Worm (Caenorhabditis elegans): ENCODE measurements around the gene T21B4.3.

The T21B4.3 gene

ce11 chrII:12489903-12490302 lies 7.0 kb downstream of the T21B4.3 start, which contains the start of gene T21B4.15:
TSS of gene T21B4.15 (plus strand) at chrII:12490203.
- TF ChIP-seq ets-4 (tag; optimal IDR thresholded peaks at IDR 0.05) (no peak), hlh-13 (GFP tag; optimal IDR thresholded peaks at IDR 0.05) (no peak), tbx-2 (tag; optimal IDR thresholded peaks at IDR 0.05) (no peak), ahr-1 (tag; optimal IDR thresholded peaks at IDR 0.05) (no peak), nhr-232 (tag; optimal IDR thresholded peaks at IDR 0.05) (no peak), pha-4 (tag; optimal IDR thresholded peaks at IDR 0.05) (no peak), ama-1 (optimal IDR thresholded peaks at IDR 0.05) (no peak), ceh-34 (tag; optimal IDR thresholded peaks at IDR 0.05) (no peak), ceh-48 (tag; optimal IDR thresholded peaks at IDR 0.05) (no peak), K09A11.1 (tag; optimal IDR thresholded peaks at IDR 0.05; ENCODE audit: insufficient read depth) (no peak), odd-2 (tag; optimal IDR thresholded peaks at IDR 0.05) (no peak), unc-3 (GFP tag; conservative IDR thresholded peaks at IDR 0.05) (no peak), unc-3 (tag; optimal IDR thresholded peaks at IDR 0.05) (no peak), ceh-19 (GFP tag; optimal IDR thresholded peaks at IDR 0.05) (no peak)

ce11 chrII:12488810-12489209 lies 8.1 kb downstream of the T21B4.3 start:
- TF ChIP-seq ceh-19 (GFP tag; optimal IDR thresholded peaks at IDR 0.05) (no peak), pros-1 (tag; optimal IDR thresholded peaks at IDR 0.05) (no peak), hlh-8 (tag; optimal IDR thresholded peaks at IDR 0.05) (no peak), nhr-232 (tag; optimal IDR thresholded peaks at IDR 0.05) (no peak), ceh-9 (tag; optimal IDR thresholded peaks at IDR 0.05) (no peak), ceh-18 (tag; optimal IDR thresholded peaks at IDR 0.05) (no peak), tbx-2 (tag; optimal IDR thresholded peaks at IDR 0.05) (no peak), npax-4 (tag; optimal IDR thresholded peaks at IDR 0.05) (no peak), unc-55 (GFP tag; optimal IDR thresholded peaks at IDR 0.05) (no peak), ceh-22 (tag; optimal IDR thresholded peaks at IDR 0.05) (no peak)

ce11 chrII:12485060-12485459 lies 11.8 kb downstream of the T21B4.3 start, which contains the start of gene F15A4.10:
TSS of gene F15A4.10 (minus strand) at chrII:12485160.
- TF ChIP-seq madf-2 (tag; optimal IDR thresholded peaks at IDR 0.05): no peak
- TF ChIP-seq hlh-6 (tag; optimal IDR thresholded peaks at IDR 0.05): no peak
- TF ChIP-seq ttx-3 (tag; optimal IDR thresholded peaks at IDR 0.05): no peak
- no peak for TF ChIP-seq ceh-6 (GFP tag; optimal IDR thresholded peaks at IDR 0.05)
- TF ChIP-seq fax-1 (tag; optimal IDR thresholded peaks at IDR 0.05): no peak
- TF ChIP-seq pros-1 (tag; optimal IDR thresholded peaks at IDR 0.05): no peak
- TF ChIP-seq hlh-13 (GFP tag; optimal IDR thresholded peaks at IDR 0.05): no peak
- TF ChIP-seq T23F11.4 (GFP tag; optimal IDR thresholded peaks at IDR 0.05): no peak
- no peak for TF ChIP-seq ceh-14 (tag; optimal IDR thresholded peaks at IDR 0.05)
- no peak for TF ChIP-seq zip-5 (tag; optimal IDR thresholded peaks at IDR 0.05)
- no peak for TF ChIP-seq unc-55 (GFP tag; optimal IDR thresholded peaks at IDR 0.05)
- TF ChIP-seq sox-2 (GFP tag; IDR thresholded peaks at IDR 0.05): no peak
- TF ChIP-seq hlh-15 (tag; optimal IDR thresholded peaks at IDR 0.05): no peak
- no peak for TF ChIP-seq syd-9 (tag; optimal IDR thresholded peaks at IDR 0.05)
- TF ChIP-seq F13H6.1 (tag; optimal IDR thresholded peaks at IDR 0.05): no peak
- no peak for TF ChIP-seq tbx-7 (tag; optimal IDR thresholded peaks at IDR 0.05)
- no peak for TF ChIP-seq pat-9 (tag; optimal IDR thresholded peaks at IDR 0.05)

- TF ChIP-seq rnt-1 (tag; optimal IDR thresholded peaks at IDR 0.05): no peak
- TF ChIP-seq F13H6.1 (tag; optimal IDR thresholded peaks at IDR 0.05): no peak
- TF ChIP-seq C38D4.7 (GFP tag; optimal IDR thresholded peaks at IDR 0.05): no peak
- TF ChIP-seq ama-1 (optimal IDR thresholded peaks at IDR 0.05): no peak
- no peak for TF ChIP-seq ceh-34 (tag; optimal IDR thresholded peaks at IDR 0.05)
- TF ChIP-seq ceh-45 (GFP tag; IDR thresholded peaks at IDR 0.05): no peak
- no peak for TF ChIP-seq ceh-30 (tag; optimal IDR thresholded peaks at IDR 0.05)
- TF ChIP-seq nhr-232 (tag; optimal IDR thresholded peaks at IDR 0.05): no peak
- no peak for TF ChIP-seq madf-2 (tag; optimal IDR thresholded peaks at IDR 0.05)
- TF ChIP-seq fkh-6 (tag; optimal IDR thresholded peaks at IDR 0.05): no peak
- TF ChIP-seq lin-11 (tag; optimal IDR thresholded peaks at IDR 0.05): no peak
- TF ChIP-seq eyg-1 (tag; optimal IDR thresholded peaks at IDR 0.05): no peak
- TF ChIP-seq unc-42 (tag; optimal IDR thresholded peaks at IDR 0.05): no peak
Measured at ce11 chrII:12482622-12483021, 14.3 kb downstream of the T21B4.3 start, which contains the start of gene fbxb-102. TSS of gene fbxb-102 (plus strand) at chrII:12482922.
